Fruit fly (Drosophila melanogaster): ENCODE results near the gene Myb.

Gene Myb

DNA sequence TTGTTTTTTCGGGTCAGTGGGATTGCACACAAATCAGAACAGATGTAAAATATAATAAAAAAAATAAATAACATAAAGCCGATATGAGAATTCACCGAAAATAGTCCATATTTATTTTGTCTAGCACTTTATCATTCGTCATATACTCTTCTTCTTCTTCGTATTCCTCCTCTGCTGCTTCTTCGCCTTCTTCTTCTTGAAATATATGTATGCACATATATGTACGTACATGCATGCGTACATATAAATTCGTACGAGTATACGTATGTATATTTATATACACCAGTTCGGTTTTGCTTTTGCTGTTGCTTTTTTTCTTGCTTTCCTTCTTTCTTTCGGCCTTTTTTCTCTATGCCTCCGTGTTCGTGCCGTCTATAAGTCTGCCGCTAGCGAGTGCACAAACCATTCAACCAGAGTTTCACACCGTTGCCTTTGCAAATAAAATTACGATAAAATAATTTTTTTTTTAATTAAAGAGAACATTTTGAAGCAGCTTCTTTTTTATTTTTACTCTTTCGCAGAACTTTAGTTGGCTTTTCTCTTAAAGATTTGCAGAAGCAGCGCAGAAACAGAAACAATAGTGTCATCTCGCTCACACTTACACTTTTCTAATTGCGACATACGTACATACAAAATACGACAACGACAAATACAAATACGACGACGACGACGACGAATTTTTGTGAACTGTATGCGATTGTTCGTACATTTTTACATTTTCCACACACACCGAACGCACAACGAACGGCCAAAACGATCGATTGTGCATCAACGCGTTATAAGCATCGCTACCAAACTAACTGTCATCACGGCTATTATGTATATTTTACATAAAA is 29.0 kb upstream of the Myb start (continued):
- TF ChIP-seq CG15479 (GFP tag; optimal IDR thresholded peaks at IDR 0.05) (peak; percentile 77), Deaf1 (tag; optimal IDR thresholded peaks at IDR 0.05) (peak; percentile 88), B-H1 (GFP tag; IDR thresholded peaks at IDR 0.05) (no peak), CG10366 (GFP tag; IDR thresholded peaks at IDR 0.05) (no peak), CG1832 (GFP tag; optimal IDR thresholded peaks at IDR 0.05) (no peak), stc (GFP tag; IDR thresholded peaks at IDR 0.05) (no peak), CG7556 (GFP tag; optimal IDR thresholded peaks at IDR 0.05) (no peak), CG5245 (GFP tag; optimal IDR thresholded peaks at IDR 0.05) (no peak), luna (GFP tag; optimal IDR thresholded peaks at IDR 0.05) (no peak), CG17385 (GFP tag; optimal IDR thresholded peaks at IDR 0.05) (peak; percentile 99), ase (GFP tag; IDR thresholded peaks at IDR 0.05) (no peak), CG5180 (GFP tag; optimal IDR thresholded peaks at IDR 0.05) (no peak), CG15514 (GFP tag; optimal IDR thresholded peaks at IDR 0.05) (no peak), gcm (GFP tag; optimal IDR thresholded peaks at IDR 0.05) (no peak), tll (GFP tag; optimal IDR thresholded peaks at IDR 0.05) (no peak), Med (GFP tag) (peak; percentile 76), btn (GFP tag; optimal IDR thresholded peaks at IDR 0.05) (no peak), MESR4 (GFP tag; optimal IDR thresholded peaks at IDR 0.05) (peak; percentile 81), zfh2 (GFP tag; optimal IDR thresholded peaks at IDR 0.05) (no peak), Dp (GFP tag; optimal IDR thresholded peaks at IDR 0.05) (no peak), CG17829 (tag; optimal IDR thresholded peaks at IDR 0.05) (peak; percentile 2), pb (GFP tag; optimal IDR thresholded peaks at IDR 0.05) (no peak), Ets65A (GFP tag) (peak; percentile 82), br (optimal IDR thresholded peaks at IDR 0.05) (no peak), nom (GFP tag; optimal IDR thresholded peaks at IDR 0.05) (peak; percentile 98), CG30020 (tag; optimal IDR thresholded peaks at IDR 0.05) (no peak), danr (GFP tag; IDR thresholded peaks at IDR 0.05) (no peak), lola (GFP tag; optimal IDR thresholded peaks at IDR 0.05) (no peak), Optix (GFP tag; IDR thresholded peaks at IDR 0.05) (no peak), CG18476 (GFP tag; optimal IDR thresholded peaks at IDR 0.05) (no peak), CG9817 (tag; optimal IDR thresholded peaks at IDR 0.05) (no peak), ems (GFP tag; optimal IDR thresholded peaks at IDR 0.05) (no peak), NFAT (GFP tag; IDR thresholded peaks at IDR 0.05) (no peak), CG4328 (GFP tag; optimal IDR thresholded peaks at IDR 0.05) (no peak), cas (GFP tag; IDR thresholded peaks at IDR 0.05) (no peak), E2f2 (GFP tag; IDR thresholded peaks at IDR 0.05) (no peak), pros (GFP tag; optimal IDR thresholded peaks at IDR 0.05) (peak; percentile 76), CG13287 (GFP tag; IDR thresholded peaks at IDR 0.05; ENCODE audit: partially characterized antibody) (no peak; the same call in 1 of the 2 replicates), wdn (GFP tag; IDR thresholded peaks at IDR 0.05) (no peak), CG32767 (GFP tag; IDR thresholded peaks at IDR 0.05) (peak; percentile 48; the same call in 1 of the 2 replicates), ato (GFP tag; IDR thresholded peaks at IDR 0.05; ENCODE audit: partially characterized antibody) (no peak), Fer3 (tag; optimal IDR thresholded peaks at IDR 0.05) (no peak), CG4424 (GFP tag; optimal IDR thresholded peaks at IDR 0.05) (no peak), sens (GFP tag) (peak; percentile 46), CrebB (tag; optimal IDR thresholded peaks at IDR 0.05) (no peak), CG18011 (GFP tag; optimal IDR thresholded peaks at IDR 0.05) (no peak), B-H2 (GFP tag; optimal IDR thresholded peaks at IDR 0.05) (peak; percentile 32), Opbp (GFP tag; IDR thresholded peaks at IDR 0.05; ENCODE audit: partially characterized antibody) (no peak), CG9876 (GFP tag; optimal IDR thresholded peaks at IDR 0.05) (no peak)
